Fruit fly (Drosophila melanogaster): ENCODE data around the gene Rph.

Gene Rph

DNA sequence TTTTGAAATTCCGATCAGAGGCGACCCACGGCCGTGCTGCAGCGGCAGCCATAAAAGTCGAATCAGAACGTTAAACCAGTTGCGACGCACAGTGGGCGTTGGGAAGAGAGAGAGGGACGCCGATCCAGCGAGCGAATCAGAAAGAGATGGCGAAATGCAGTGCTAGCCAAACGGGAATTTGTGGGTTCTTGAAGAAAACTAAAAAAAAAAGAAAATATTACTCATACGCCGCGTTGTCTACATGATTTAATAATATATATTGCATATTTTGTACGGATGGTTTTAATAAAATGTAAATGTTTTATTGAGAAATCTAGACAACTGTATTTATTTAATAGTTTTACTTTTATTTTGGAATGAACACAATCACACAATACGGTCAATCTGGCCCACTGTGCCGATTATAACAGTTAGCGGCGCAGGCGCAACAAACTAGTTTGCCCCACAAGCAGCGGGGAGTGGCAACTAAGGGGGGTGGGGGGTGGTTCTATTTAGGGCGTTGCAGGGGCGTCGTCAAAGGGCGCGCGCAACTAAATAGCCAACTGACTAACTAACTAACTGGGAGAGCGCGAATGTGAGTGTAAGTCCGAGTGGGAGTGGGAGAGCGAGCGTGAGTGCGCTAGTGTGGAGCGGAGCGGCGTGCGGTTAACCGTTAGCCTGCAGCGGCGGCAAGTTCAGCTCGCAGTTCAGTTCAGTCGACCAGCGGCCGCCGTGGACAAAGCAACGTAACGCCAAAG, 14.6 kb upstream of the Rph start, which contains the start of gene CG15211 (continued):
- TF ChIP-seq Lim3 (GFP tag; IDR thresholded peaks at IDR 0.05) (no peak), chm (GFP tag; IDR thresholded peaks at IDR 0.05) (peak; percentile 35), CTCF (GFP tag; optimal IDR thresholded peaks at IDR 0.05) (peak; percentile 0), knrl (GFP tag; IDR thresholded peaks at IDR 0.05; ENCODE audit: partially characterized antibody) (no peak), CG12299 (tag; optimal IDR thresholded peaks at IDR 0.05) (peak; percentile 68), Scr (GFP tag; IDR thresholded peaks at IDR 0.05; ENCODE audit: partially characterized antibody) (no peak), CG1529 (GFP tag; optimal IDR thresholded peaks at IDR 0.05) (peak; percentile 74), CG1603 (tag; optimal IDR thresholded peaks at IDR 0.05) (peak; percentile 41), kni (GFP tag; optimal IDR thresholded peaks at IDR 0.05) (peak; percentile 91), CG2875 (GFP tag; optimal IDR thresholded peaks at IDR 0.05) (peak; percentile 62), ac (GFP tag; optimal IDR thresholded peaks at IDR 0.05) (no peak), Rfx (GFP tag; IDR thresholded peaks at IDR 0.05) (peak; percentile 43), croc (GFP tag; conservative IDR thresholded peaks at IDR 0.05) (peak; percentile 52), CG4360 (GFP tag; IDR thresholded peaks at IDR 0.05) (no peak), Sry-β (GFP tag; optimal IDR thresholded peaks at IDR 0.05) (no peak), CG7556 (GFP tag; optimal IDR thresholded peaks at IDR 0.05) (peak; percentile 89), dm (GFP tag; optimal IDR thresholded peaks at IDR 0.05) (peak; percentile 27), Dref (GFP tag; IDR thresholded peaks at IDR 0.05) (no peak), ttk (GFP tag; IDR thresholded peaks at IDR 0.05) (peak; percentile 64), CG6813 (GFP tag; optimal IDR thresholded peaks at IDR 0.05) (no peak), CG15011 (GFP tag; optimal IDR thresholded peaks at IDR 0.05) (peak; percentile 36), otp (GFP tag; IDR thresholded peaks at IDR 0.05) (0 out of 3 replicates have a peak, but pooled peaks have one; percentile 30), CG2678 (tag; optimal IDR thresholded peaks at IDR 0.05) (peak; percentile 85), insv (GFP tag; optimal IDR thresholded peaks at IDR 0.05) (peak; percentile 25 to 89), CG7786 (GFP tag; optimal IDR thresholded peaks at IDR 0.05) (peak; percentile 34), CG17186 (GFP tag; optimal IDR thresholded peaks at IDR 0.05) (no peak), dati (GFP tag; IDR thresholded peaks at IDR 0.05) (no peak), cad (GFP tag; optimal IDR thresholded peaks at IDR 0.05) (peak; percentile 71), sc (optimal IDR thresholded peaks at IDR 0.05) (no peak), sc (GFP tag; optimal IDR thresholded peaks at IDR 0.05) (peak; percentile 66), CG9727 (GFP tag; optimal IDR thresholded peaks at IDR 0.05) (peak; percentile 68), CG1792 (GFP tag; optimal IDR thresholded peaks at IDR 0.05) (no peak), chinmo (GFP tag; IDR thresholded peaks at IDR 0.05; ENCODE audit: partially characterized antibody) (peak; percentile 89; the same call in 3 of the 4 replicates), esg (GFP tag; conservative IDR thresholded peaks at IDR 0.05) (peak; percentile 37; the same call in 1 of the 2 replicates), CG34224 (GFP tag; IDR thresholded peaks at IDR 0.05; ENCODE audit: partially characterized antibody) (peak; percentile 54; the same call in 2 of the 3 replicates), Med (GFP tag) (peak; percentile 73), hbn (GFP tag; IDR thresholded peaks at IDR 0.05; ENCODE audit: partially characterized antibody) (no peak), CG10462 (GFP tag; optimal IDR thresholded peaks at IDR 0.05) (peak; percentile 8), CG6689 (GFP tag; IDR thresholded peaks at IDR 0.05) (peak; percentile 77), CG5953 (GFP tag; IDR thresholded peaks at IDR 0.05) (no peak), CG6854 (GFP tag; optimal IDR thresholded peaks at IDR 0.05) (peak; percentile 32), pum (GFP tag; optimal IDR thresholded peaks at IDR 0.05) (peak; percentile 39), Sry-δ (GFP tag; optimal IDR thresholded peaks at IDR 0.05) (no peak), zf30C (GFP tag; optimal IDR thresholded peaks at IDR 0.05) (no peak), stc (GFP tag; IDR thresholded peaks at IDR 0.05) (peak; percentile 73), CG17568 (GFP tag; optimal IDR thresholded peaks at IDR 0.05) (peak; percentile 25), sug (tag; optimal IDR thresholded peaks at IDR 0.05) (peak; percentile 36), CG31388 (GFP tag; optimal IDR thresholded peaks at IDR 0.05) (no peak), seq (GFP tag; IDR thresholded peaks at IDR 0.05) (peak; percentile 63), tx (GFP tag; optimal IDR thresholded peaks at IDR 0.05) (peak; percentile 15)

Measured in whole organism, embryonic.